Fruit fly (Drosophila melanogaster) whole organism, embryonic: Measurements from ENCODE around the gene CG7430.

ENCODE experiments used
- CG12219 ChIP-seq: fragments of 200-800 bp; sonication (Bioruptor generic); optimal IDR thresholded peaks from 3 replicates; lab custom pipeline; 2018; ENCODE audit warnings: missing biosample characterization, mild to moderate bottlenecking, missing genetic modification characterization
- CG9797 ChIP-seq: fragments of 200-800 bp; sonication (Bioruptor generic); optimal IDR thresholded peaks from 3 replicates; lab custom pipeline; 2018; ENCODE audit warnings: missing biosample characterization, mild to moderate bottlenecking, missing genetic modification characterization
- CTCF ChIP-seq: fragments of 200-800 bp; sonication (Bioruptor generic); optimal IDR thresholded peaks from 2 replicates; lab custom pipeline; 2017; ENCODE audit warnings: missing biosample characterization, mild to moderate bottlenecking, missing genetic modification characterization, moderate library complexity
- D19B ChIP-seq: fragments of 200-800 bp; sonication (Bioruptor generic); optimal IDR thresholded peaks from 2 replicates; lab custom pipeline; 2017; ENCODE audit warnings: missing biosample characterization, mild to moderate bottlenecking, missing genetic modification characterization
- Ets65A ChIP-seq: fragments of 200-800 bp; sonication (Bioruptor generic); peaks from one replicate; lab custom pipeline; 2016; ENCODE audit warnings: missing biosample characterization, missing genetic modification characterization
- dati ChIP-seq: fragments of 200-800 bp; sonication (Bioruptor generic); IDR thresholded peaks from 2 replicates; pipeline ENCODE4 v1.3.6; 2022; ENCODE audit warnings: missing biosample characterization, missing genetic modification characterization
- fd96Cb ChIP-seq: fragments of 200-800 bp; sonication (Bioruptor generic); optimal IDR thresholded peaks from 2 replicates; lab custom pipeline; 2018; ENCODE audit warnings: missing biosample characterization, mild to moderate bottlenecking, missing genetic modification characterization, moderate library complexity
- knrl ChIP-seq: fragments of 200-800 bp; sonication (Bioruptor generic); IDR thresholded peaks from 3 replicates; pipeline ENCODE4 v1.3.6; 2022; ENCODE audit warnings: missing biosample characterization, missing genetic modification characterization; ENCODE audit not compliant: partially characterized antibody
- mld ChIP-seq: fragments of 200-800 bp; sonication (Bioruptor generic); IDR thresholded peaks from 3 replicates; pipeline ENCODE4 v1.3.6; 2022; ENCODE audit warnings: missing biosample characterization, missing genetic modification characterization; ENCODE audit not compliant: partially characterized antibody
- oc ChIP-seq: fragments of 200-800 bp; sonication (Bioruptor generic); optimal IDR thresholded peaks from 2 replicates; lab custom pipeline; 2018; ENCODE audit warnings: missing biosample characterization, mild to moderate bottlenecking, missing genetic modification characterization, moderate library complexity
- otp ChIP-seq: fragments of 200-800 bp; sonication (Bioruptor generic); IDR thresholded peaks from 3 replicates; pipeline ENCODE4, ENCODE4 v1.3.6; 2022; ENCODE audit warnings: missing biosample characterization, missing genetic modification characterization
- vfl ChIP-seq: fragments of 200-800 bp; sonication (Bioruptor generic); optimal IDR thresholded peaks from 2 replicates; lab custom pipeline; 2016; ENCODE audit warnings: missing biosample characterization, missing genetic modification characterization
- wdn ChIP-seq: fragments of 200-800 bp; sonication (Bioruptor generic); IDR thresholded peaks from 2 replicates; pipeline ENCODE4 v1.3.6; 2022; ENCODE audit warnings: missing biosample characterization, missing genetic modification characterization

dm6 chr3L:17856655-17857479 is 10.2 kb downstream of the CG7430 start, which contains the start of gene CG5535:
- TF ChIP-seq vfl (GFP tag; lab: Kevin White, UChicago) (no peak), dati (GFP tag; lab: Robert Waterston, UW) (0 out of 2 replicates have a peak, but pooled peaks have one; percentile 20), fd96Cb (tag; lab: Kevin White, UChicago) (peak; percentile 76), knrl (GFP tag; lab: Robert Waterston, UW) (no peak), CG9797 (no peak), Ets65A (peak; percentile 86), oc (tag; lab: Kevin White, UChicago) (no peak), D19B (GFP tag; lab: Kevin White, UChicago) (peak; percentile 49), wdn (GFP tag; lab: Robert Waterston, UW) (peak; percentile 76), CTCF (GFP tag; lab: Kevin White, UChicago) (peak; percentile 7), CG12219 (GFP tag; lab: Kevin White, UChicago) (peak; percentile 49), otp (GFP tag; lab: Robert Waterston, UW) (peak; percentile 72), mld (GFP tag; lab: Robert Waterston, UW) (no peak)
